Fruit fly (Drosophila melanogaster) whole organism, embryonic: ENCODE measurements around the gene Plod.

Source experiments
- CG1024 ChIP-seq: fragments of 200-800 bp; sonication (Bioruptor generic); IDR thresholded peaks from 2 replicates; pipeline ENCODE4 v1.3.6; 2022; ENCODE audit warnings: missing biosample characterization, missing genetic modification characterization
- CG10366 ChIP-seq: fragments of 200-800 bp; sonication (Bioruptor generic); IDR thresholded peaks from 2 replicates; pipeline ENCODE4 v1.3.6; 2022; ENCODE audit warnings: missing biosample characterization, missing genetic modification characterization
- CG11456 ChIP-seq: fragments of 200-800 bp; sonication (Bioruptor generic); IDR thresholded peaks from 3 replicates; pipeline ENCODE4 v1.3.6; 2022; ENCODE audit warnings: missing biosample characterization, missing genetic modification characterization
- CG11695 ChIP-seq: fragments of 200-800 bp; sonication (Bioruptor generic); IDR thresholded peaks from 3 replicates; pipeline ENCODE4 v1.3.6; 2022; ENCODE audit warnings: missing biosample characterization, missing genetic modification characterization
- CG1233 ChIP-seq: fragments of 200-800 bp; sonication (Bioruptor generic); optimal IDR thresholded peaks from 4 replicates; lab custom pipeline; 2018; ENCODE audit warnings: missing biosample characterization, mild to moderate bottlenecking, missing genetic modification characterization
- CG13424 ChIP-seq: fragments of 200-800 bp; sonication (Bioruptor generic); optimal IDR thresholded peaks from 2 replicates; lab custom pipeline; 2019; ENCODE audit warnings: missing biosample characterization, mild to moderate bottlenecking, missing genetic modification characterization, moderate library complexity
- CG14014 ChIP-seq: fragments of 200-800 bp; sonication (Bioruptor generic); IDR thresholded peaks from 2 replicates; pipeline ENCODE4 v1.3.6; 2022; ENCODE audit warnings: missing biosample characterization, missing genetic modification characterization
- CG15479 ChIP-seq: fragments of 200-800 bp; sonication (Bioruptor generic); optimal IDR thresholded peaks from 3 replicates; lab custom pipeline; 2019; ENCODE audit warnings: missing biosample characterization, mild to moderate bottlenecking, missing genetic modification characterization, moderate library complexity
- CG17612 ChIP-seq: fragments of 200-800 bp; sonication (Bioruptor generic); IDR thresholded peaks from 2 replicates; pipeline ENCODE4 v1.3.6; 2022; ENCODE audit warnings: missing biosample characterization, missing genetic modification characterization
- CG18764 ChIP-seq: fragments of 200-800 bp; sonication (Bioruptor generic); optimal IDR thresholded peaks from 3 replicates; lab custom pipeline; 2016; ENCODE audit warnings: missing biosample characterization, missing genetic modification characterization
- CG2199 ChIP-seq: fragments of 200-800 bp; sonication (Bioruptor generic); IDR thresholded peaks from 3 replicates; pipeline ENCODE4 v1.3.6; 2022; ENCODE audit warnings: missing biosample characterization, missing genetic modification characterization
- CG3407 ChIP-seq: fragments of 200-800 bp; sonication (Bioruptor generic); optimal IDR thresholded peaks from 2 replicates; lab custom pipeline; 2018; ENCODE audit warnings: missing biosample characterization, mild to moderate bottlenecking, missing genetic modification characterization
- CG3726 ChIP-seq: fragments of 200-800 bp; sonication (Bioruptor generic); IDR thresholded peaks from 3 replicates; pipeline ENCODE4, ENCODE4 v1.3.6; 2022; ENCODE audit warnings: missing biosample characterization, missing genetic modification characterization
- CG4328 ChIP-seq: fragments of 200-800 bp; sonication (Bioruptor generic); optimal IDR thresholded peaks from 3 replicates; lab custom pipeline; 2017; ENCODE audit warnings: missing biosample characterization, missing genetic modification reagents, missing genetic modification characterization
- CG4820 ChIP-seq: fragments of 200-800 bp; sonication (Bioruptor generic); optimal IDR thresholded peaks from 3 replicates; lab custom pipeline; 2016; ENCODE audit warnings: missing biosample characterization, missing genetic modification characterization
- CG5180 ChIP-seq: fragments of 200-800 bp; sonication (Bioruptor generic); optimal IDR thresholded peaks from 3 replicates; lab custom pipeline; 2017; ENCODE audit warnings: missing biosample characterization, missing genetic modification characterization, mild to moderate bottlenecking, moderate library complexity, missing genetic modification reagents
- CG6175 ChIP-seq: fragments of 200-800 bp; sonication (Bioruptor generic); IDR thresholded peaks from 3 replicates; pipeline ENCODE4 v1.3.6; 2022; ENCODE audit warnings: missing biosample characterization, missing genetic modification characterization
- CG7271 ChIP-seq: fragments of 200-800 bp; sonication (Bioruptor generic); optimal IDR thresholded peaks from 2 replicates; lab custom pipeline; 2018; ENCODE audit warnings: missing biosample characterization, mild to moderate bottlenecking, missing genetic modification characterization, moderate library complexity
- CG7839 ChIP-seq: fragments of 200-800 bp; sonication (Bioruptor generic); optimal IDR thresholded peaks from 3 replicates; lab custom pipeline; 2018; ENCODE audit warnings: missing biosample characterization, mild to moderate bottlenecking, missing genetic modification characterization, moderate library complexity
- CG7963 ChIP-seq: fragments of 200-800 bp; sonication (Bioruptor generic); IDR thresholded peaks from 3 replicates; pipeline ENCODE4 v1.3.6; 2022; ENCODE audit warnings: missing biosample characterization, missing genetic modification characterization; ENCODE audit not compliant: partially characterized antibody
- CG9876 ChIP-seq: fragments of 200-800 bp; sonication (Bioruptor generic); optimal IDR thresholded peaks from 2 replicates; lab custom pipeline; 2016; ENCODE audit warnings: missing biosample characterization, missing genetic modification characterization
- Dref ChIP-seq: fragments of 200-800 bp; sonication (Bioruptor generic); IDR thresholded peaks from 2 replicates; pipeline ENCODE4 v1.3.6; 2022; ENCODE audit warnings: missing biosample characterization, missing genetic modification characterization
- Fer3 ChIP-seq: fragments of 200-800 bp; sonication (Bioruptor generic); optimal IDR thresholded peaks from 2 replicates; lab custom pipeline; 2018; ENCODE audit warnings: missing biosample characterization, mild to moderate bottlenecking, missing genetic modification characterization, moderate library complexity
- HLHmδ ChIP-seq: fragments of 200-800 bp; sonication (Bioruptor generic); optimal IDR thresholded peaks from 2 replicates; lab custom pipeline; 2018; ENCODE audit warnings: missing biosample characterization, mild to moderate bottlenecking, missing genetic modification characterization, moderate library complexity
- Hr78 ChIP-seq, 2 experiments: fragments of 200-800 bp in 1 of 2; fragments of >200 bp in 1 of 2; sonication (Bioruptor generic) in 1 of 2; optimal IDR thresholded peaks; 2 replicates each; lab custom pipeline; 2017 to 2019; ENCODE audit warnings: missing biosample characterization in 2 of 2, missing genetic modification characterization in 2 of 2, mild to moderate bottlenecking in 1 of 2, moderate library complexity in 1 of 2
- NK7.1 ChIP-seq: fragments of 200-800 bp; sonication (Bioruptor generic); optimal IDR thresholded peaks from 3 replicates; lab custom pipeline; 2016; ENCODE audit warnings: missing biosample characterization, missing genetic modification characterization
- TFAM ChIP-seq: fragments of 200-800 bp; sonication (Bioruptor generic); optimal IDR thresholded peaks from 2 replicates; lab custom pipeline; 2017; ENCODE audit warnings: missing biosample characterization, missing genetic modification characterization, inconsistent platforms
- YL-1 ChIP-seq: fragments of 200-800 bp; sonication (Bioruptor generic); optimal IDR thresholded peaks from 3 replicates; lab custom pipeline; 2017; ENCODE audit warnings: missing biosample characterization, mild to moderate bottlenecking, missing genetic modification characterization
- ab ChIP-seq: fragments of 200-800 bp; sonication (Bioruptor generic); optimal IDR thresholded peaks from 2 replicates; lab custom pipeline; 2016; ENCODE audit warnings: missing biosample characterization, missing genetic modification characterization
- ac ChIP-seq: fragments of 200-800 bp; sonication (Bioruptor generic); optimal IDR thresholded peaks from 3 replicates; lab custom pipeline; 2017; ENCODE audit warnings: missing biosample characterization, mild to moderate bottlenecking, missing genetic modification characterization
- chm ChIP-seq: fragments of 200-800 bp; sonication (Bioruptor generic); IDR thresholded peaks from 2 replicates; pipeline ENCODE4 v1.3.6; 2022; ENCODE audit warnings: missing biosample characterization, missing genetic modification characterization
- da ChIP-seq: fragments of 200-800 bp; sonication (Bioruptor generic); optimal IDR thresholded peaks from 2 replicates; lab custom pipeline; 2016; ENCODE audit warnings: missing biosample characterization, missing genetic modification characterization
- dan ChIP-seq: fragments of 200-800 bp; sonication (Bioruptor generic); IDR thresholded peaks from 2 replicates; pipeline ENCODE4 v1.3.6; 2022; ENCODE audit warnings: missing biosample characterization, missing genetic modification characterization
- dmrt99B ChIP-seq: fragments of 200-800 bp; sonication (Bioruptor generic); optimal IDR thresholded peaks from 2 replicates; lab custom pipeline; 2018; ENCODE audit warnings: missing biosample characterization, mild to moderate bottlenecking, missing genetic modification characterization, moderate library complexity
- emc ChIP-seq: fragments of 200-800 bp; sonication (Bioruptor generic); optimal IDR thresholded peaks from 2 replicates; lab custom pipeline; 2016; ENCODE audit warnings: missing biosample characterization, missing genetic modification characterization
- ftz-f1 ChIP-seq: fragments of 200-800 bp; sonication (Bioruptor generic); optimal IDR thresholded peaks from 2 replicates; lab custom pipeline; 2016; ENCODE audit warnings: missing biosample characterization, missing genetic modification characterization
- knrl ChIP-seq: fragments of 200-800 bp; sonication (Bioruptor generic); IDR thresholded peaks from 3 replicates; pipeline ENCODE4 v1.3.6; 2022; ENCODE audit warnings: missing biosample characterization, missing genetic modification characterization; ENCODE audit not compliant: partially characterized antibody
- lab ChIP-seq: fragments of 200-800 bp; sonication (Bioruptor generic); optimal IDR thresholded peaks from 3 replicates; lab custom pipeline; 2017; ENCODE audit warnings: missing biosample characterization, missing genetic modification characterization, mild to moderate bottlenecking, moderate library complexity, missing genetic modification reagents
- nau ChIP-seq: fragments of 200-800 bp; sonication (Bioruptor generic); optimal IDR thresholded peaks from 3 replicates; lab custom pipeline; 2017; ENCODE audit warnings: missing biosample characterization, mild to moderate bottlenecking, missing genetic modification characterization, missing genetic modification reagents
- nerfin-2 ChIP-seq: fragments of 200-800 bp; sonication (Bioruptor generic); IDR thresholded peaks from 2 replicates; pipeline ENCODE4 v1.3.6; 2022; ENCODE audit warnings: missing biosample characterization, missing genetic modification characterization; ENCODE audit not compliant: partially characterized antibody
- odd ChIP-seq: fragments of 200-800 bp; sonication (Bioruptor generic); optimal IDR thresholded peaks from 2 replicates; lab custom pipeline; 2017; ENCODE audit warnings: missing biosample characterization, mild to moderate bottlenecking, missing genetic modification characterization
- onecut ChIP-seq: fragments of 200-800 bp; sonication (Bioruptor generic); IDR thresholded peaks from 2 replicates; pipeline ENCODE4 v1.3.6; 2022; ENCODE audit warnings: missing biosample characterization, missing genetic modification characterization
- org-1 ChIP-seq: fragments of 200-800 bp; sonication (Bioruptor generic); optimal IDR thresholded peaks from 2 replicates; lab custom pipeline; 2017; ENCODE audit warnings: missing biosample characterization, missing genetic modification characterization
- p53 ChIP-seq: fragments of 200-800 bp; sonication (Bioruptor generic); optimal IDR thresholded peaks from 2 replicates; lab custom pipeline; 2016; ENCODE audit warnings: missing biosample characterization, missing genetic modification characterization
- ro ChIP-seq: fragments of 200-800 bp; sonication (Bioruptor generic); IDR thresholded peaks from 2 replicates; pipeline ENCODE4 v1.3.6; 2022; ENCODE audit warnings: missing biosample characterization, missing genetic modification characterization
- sc ChIP-seq, 3 experiments: fragments of >200 bp in 2 of 3; fragments of 200-800 bp in 1 of 3; sonication (Bioruptor generic) in 1 of 3; optimal IDR thresholded peaks; 2 replicates in 2 of 3; 3 replicates in 1 of 3; lab custom pipeline; 2017; ENCODE audit warnings: mild to moderate bottlenecking in 1 of 3, missing biosample characterization in 1 of 3, missing genetic modification characterization in 1 of 3, missing genetic modification reagents in 1 of 3
- schlank ChIP-seq: fragments of 200-800 bp; sonication (Bioruptor generic); optimal IDR thresholded peaks from 2 replicates; lab custom pipeline; 2018; ENCODE audit warnings: missing biosample characterization, mild to moderate bottlenecking, missing genetic modification characterization
- tll ChIP-seq, 2 experiments: fragments of 200-800 bp in 1 of 2; fragments of >200 bp in 1 of 2; sonication (Bioruptor generic) in 1 of 2; optimal IDR thresholded peaks; 2 replicates each; lab custom pipeline; 2017 to 2019; ENCODE audit warnings: missing biosample characterization in 2 of 2, missing genetic modification characterization in 2 of 2, mild to moderate bottlenecking in 1 of 2, moderate library complexity in 1 of 2

The Plod gene

dm6 chr3L:11197291-11198021 is 8.4 kb downstream of the Plod start, which contains the start of gene GlcAT-P (continued):
- TF ChIP-seq odd (GFP tag; lab: Kevin White, UChicago), result peak; percentile 55
- no peak for TF ChIP-seq CG11456 (GFP tag; lab: Robert Waterston, UW)
- TF ChIP-seq CG6175 (GFP tag; lab: Robert Waterston, UW), result no peak
- TF ChIP-seq CG17612, result no peak
- TF ChIP-seq CG10366 (GFP tag; lab: Robert Waterston, UW), result peak; percentile 53
- TF ChIP-seq ac (GFP tag; lab: Kevin White, UChicago), result no peak
- TF ChIP-seq CG11695 (GFP tag; lab: Robert Waterston, UW), result peak; percentile 80
- TF ChIP-seq NK7.1, result no peak
- TF ChIP-seq CG7271 (tag; lab: Kevin White, UChicago), result no peak
- peak; percentile 75 for TF ChIP-seq dmrt99B (tag; lab: Kevin White, UChicago)
- no peak for TF ChIP-seq CG3726 (GFP tag; lab: Robert Waterston, UW)
- no peak for TF ChIP-seq ftz-f1 (GFP tag; lab: Kevin White, UChicago)
- TF ChIP-seq TFAM (GFP tag; lab: Kevin White, UChicago), result no peak
- TF ChIP-seq schlank (tag; lab: Kevin White, UChicago), result no peak
- no peak for TF ChIP-seq CG7963 (GFP tag; lab: Robert Waterston, UW)
- no peak for TF ChIP-seq HLHmδ (GFP tag; lab: Kevin White, UChicago)
- TF ChIP-seq sc (optimal IDR thresholded peaks at IDR 0.05; lab: Kevin White, UChicago), result no peak
- peak; percentile 24 for TF ChIP-seq sc (GFP tag; optimal IDR thresholded peaks at IDR 0.05; lab: Kevin White, UChicago)
- peak; percentile 32 for TF ChIP-seq CG4328 (GFP tag; lab: Kevin White, UChicago)
- TF ChIP-seq CG18764 (GFP tag; lab: Kevin White, UChicago), result no peak
- TF ChIP-seq CG15479 (GFP tag; lab: Kevin White, UChicago), result peak; percentile 15
- no peak for TF ChIP-seq ab (GFP tag; lab: Kevin White, UChicago)
- TF ChIP-seq onecut (GFP tag; lab: Robert Waterston, UW), result no peak
- peak; percentile 13 for TF ChIP-seq YL-1
- peak; percentile 99 for TF ChIP-seq CG5180 (GFP tag; lab: Kevin White, UChicago)
- no peak for TF ChIP-seq da (GFP tag; lab: Kevin White, UChicago)
- no peak for TF ChIP-seq Dref (GFP tag; lab: Robert Waterston, UW)
- no peak for TF ChIP-seq emc (GFP tag; lab: Kevin White, UChicago)
- peak; percentile 20 for TF ChIP-seq CG4820 (GFP tag; lab: Kevin White, UChicago)
- peak; percentile 37 for TF ChIP-seq org-1 (GFP tag; lab: Kevin White, UChicago)
- no peak for TF ChIP-seq nerfin-2 (GFP tag; lab: Robert Waterston, UW)
- peak; percentile 56 for TF ChIP-seq Fer3
- TF ChIP-seq p53 (GFP tag; lab: Kevin White, UChicago), result no peak
- TF ChIP-seq knrl (GFP tag; lab: Robert Waterston, UW), result no peak
- no peak for TF ChIP-seq CG1024
- peak; percentile 35 for TF ChIP-seq CG3407
- no peak for TF ChIP-seq ro (GFP tag; lab: Robert Waterston, UW)
- peak; percentile 84 for TF ChIP-seq CG13424 (tag; lab: Kevin White, UChicago)
- peak; percentile 75 for TF ChIP-seq lab (GFP tag; lab: Kevin White, UChicago)
- peak; percentile 76 for TF ChIP-seq CG14014
- peak; percentile 61 for TF ChIP-seq CG1233 (GFP tag; lab: Kevin White, UChicago)
- no peak for TF ChIP-seq CG9876 (GFP tag; lab: Kevin White, UChicago)
- TF ChIP-seq CG2199 (GFP tag; lab: Robert Waterston, UW), result peak; percentile 14; the same call in 1 of the 3 replicates
- TF ChIP-seq tll (GFP tag; optimal IDR thresholded peaks at IDR 0.05; lab: Kevin White, UChicago), result no peak
- no peak for TF ChIP-seq chm (GFP tag; lab: Robert Waterston, UW)
- peak in 1 of 2 experiments; percentile 26 for TF ChIP-seq Hr78 (GFP tag; optimal IDR thresholded peaks at IDR 0.05; lab: Kevin White, UChicago)
- TF ChIP-seq nau, result no peak
- no peak for TF ChIP-seq dan (GFP tag; lab: Robert Waterston, UW)
- TF ChIP-seq CG7839 (tag; lab: Kevin White, UChicago), result peak; percentile 79
